Fruit fly (Drosophila melanogaster): Measurements from ENCODE around the gene dsh.
A peak's percentile ranks its signal among the peaks of the same experiment; 100 is the strongest.

dsh gene

DNA sequence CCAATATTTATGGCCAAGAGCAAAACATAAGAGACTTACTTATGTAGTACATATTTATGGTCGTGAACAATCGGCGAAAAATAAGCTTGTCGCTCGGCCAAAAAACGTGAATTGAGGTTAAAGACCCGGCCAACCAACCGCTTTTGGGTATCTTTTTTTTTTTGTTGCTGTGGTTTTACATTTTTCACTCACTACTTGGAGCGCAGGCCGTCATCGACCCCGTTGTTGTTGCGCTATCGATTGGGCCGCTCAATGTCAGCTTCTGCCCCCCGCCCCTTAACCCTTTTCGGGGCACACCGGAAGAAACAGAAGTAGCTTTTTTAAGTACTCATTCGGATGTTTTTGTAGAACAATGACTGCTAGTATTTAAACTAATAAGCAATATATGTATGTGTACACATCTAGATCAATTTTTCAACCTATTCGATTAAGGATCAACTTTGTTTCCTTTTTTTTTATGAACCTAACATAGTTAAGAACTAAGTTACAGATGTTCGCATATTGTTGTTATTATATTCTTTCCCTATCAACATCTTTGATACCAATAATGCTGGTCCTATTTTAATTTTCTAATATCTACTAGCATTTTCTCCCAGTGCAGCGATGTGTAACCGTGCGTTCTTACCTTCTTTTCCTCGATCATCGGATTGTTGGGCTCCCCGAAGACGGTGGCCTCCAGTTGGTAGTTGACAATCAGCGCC is 17.5 kb upstream of the dsh start (continued):
- peak; percentile 73 for TF ChIP-seq CG7786 (GFP tag; optimal IDR thresholded peaks at IDR 0.05)
- peak; percentile 73 for TF ChIP-seq Blimp-1 (GFP tag; optimal IDR thresholded peaks at IDR 0.05)
- TF ChIP-seq CG1233 (GFP tag; optimal IDR thresholded peaks at IDR 0.05), result no peak
- peak; percentile 29 for TF ChIP-seq CG6765 (GFP tag; optimal IDR thresholded peaks at IDR 0.05)
- peak; percentile 5 for TF ChIP-seq cato (GFP tag; optimal IDR thresholded peaks at IDR 0.05; ENCODE audit: borderline replicate concordance)
- TF ChIP-seq CG12219 (GFP tag; optimal IDR thresholded peaks at IDR 0.05), result no peak
- peak; percentile 71 for TF ChIP-seq lilli (GFP tag; optimal IDR thresholded peaks at IDR 0.05)
- TF ChIP-seq CG7372 (GFP tag; IDR thresholded peaks at IDR 0.05), result peak; percentile 60; the same call in 1 of the 2 replicates
- peak; percentile 70 for TF ChIP-seq lab (GFP tag; optimal IDR thresholded peaks at IDR 0.05)
- peak; percentile 73 for TF ChIP-seq Ptx1 (GFP tag; IDR thresholded peaks at IDR 0.05)
- TF ChIP-seq dmrt99B (tag; optimal IDR thresholded peaks at IDR 0.05), result peak; percentile 42
- TF ChIP-seq CG16815 (GFP tag; optimal IDR thresholded peaks at IDR 0.05), result peak; percentile 51
- no peak for TF ChIP-seq Sox102F (GFP tag; optimal IDR thresholded peaks at IDR 0.05)
- no peak for TF ChIP-seq toy (GFP tag; IDR thresholded peaks at IDR 0.05)
- TF ChIP-seq CG30403 (GFP tag; optimal IDR thresholded peaks at IDR 0.05), result peak; percentile 87
- peak; percentile 42 for TF ChIP-seq CG3407 (GFP tag; optimal IDR thresholded peaks at IDR 0.05)
- TF ChIP-seq klu (GFP tag; IDR thresholded peaks at IDR 0.05), result 0 out of 2 replicates have a peak, but pooled peaks have one; percentile 16
- TF ChIP-seq ab (GFP tag; optimal IDR thresholded peaks at IDR 0.05), result no peak
- TF ChIP-seq Chrac-16 (GFP tag; optimal IDR thresholded peaks at IDR 0.05), result peak; percentile 59
- TF ChIP-seq CG7963 (GFP tag; IDR thresholded peaks at IDR 0.05; ENCODE audit: partially characterized antibody), result no peak
- peak; percentile 44 for TF ChIP-seq Bdp1 (GFP tag; optimal IDR thresholded peaks at IDR 0.05)
- no peak for TF ChIP-seq CG1024 (GFP tag; IDR thresholded peaks at IDR 0.05)
- no peak for TF ChIP-seq pan (optimal IDR thresholded peaks at IDR 0.05)
- peak in 1 of 2 experiments; percentile 76 for TF ChIP-seq pan (GFP tag; optimal IDR thresholded peaks at IDR 0.05 in 1 of 2, IDR thresholded peaks at IDR 0.05 in 1 of 2)
- TF ChIP-seq CG17912 (GFP tag; optimal IDR thresholded peaks at IDR 0.05), result no peak
- no peak for TF ChIP-seq da (GFP tag; optimal IDR thresholded peaks at IDR 0.05)
- peak; percentile 72 for TF ChIP-seq CG18476 (GFP tag; optimal IDR thresholded peaks at IDR 0.05)
- no peak for TF ChIP-seq CG8478 (optimal IDR thresholded peaks at IDR 0.05)
- TF ChIP-seq CG12299 (tag; optimal IDR thresholded peaks at IDR 0.05), result peak; percentile 39
- peak; percentile 61; the same call in 1 of the 2 replicates for TF ChIP-seq gsb (GFP tag; IDR thresholded peaks at IDR 0.05)
- no peak for TF ChIP-seq CG17186 (GFP tag; optimal IDR thresholded peaks at IDR 0.05)
- no peak for TF ChIP-seq CG11696 (GFP tag; IDR thresholded peaks at IDR 0.05)
- no peak for TF ChIP-seq slp2 (GFP tag; optimal IDR thresholded peaks at IDR 0.05)
- peak; percentile 76 for TF ChIP-seq fd96Cb (tag; optimal IDR thresholded peaks at IDR 0.05)
- TF ChIP-seq Fer2 (tag; optimal IDR thresholded peaks at IDR 0.05), result peak; percentile 26
- TF ChIP-seq chif (GFP tag; optimal IDR thresholded peaks at IDR 0.05), result peak; percentile 75 to 77
- peak; percentile 62; the same call in 1 of the 2 replicates for TF ChIP-seq Rfx (GFP tag; IDR thresholded peaks at IDR 0.05)
- TF ChIP-seq fd64A (GFP tag; optimal IDR thresholded peaks at IDR 0.05), result no peak
- peak; percentile 27; the same call in 1 of the 2 replicates for TF ChIP-seq crol (GFP tag; IDR thresholded peaks at IDR 0.05)
- TF ChIP-seq CG8290 (GFP tag; optimal IDR thresholded peaks at IDR 0.05), result no peak
- TF ChIP-seq CG8290 (tag; optimal IDR thresholded peaks at IDR 0.05), result no peak
- TF ChIP-seq Dad (GFP tag; optimal IDR thresholded peaks at IDR 0.05), result peak; percentile 22
- peak; percentile 52 for TF ChIP-seq Mad (GFP tag; optimal IDR thresholded peaks at IDR 0.05)
- TF ChIP-seq YL-1 (GFP tag; optimal IDR thresholded peaks at IDR 0.05), result no peak
- no peak for TF ChIP-seq BEAF-32 (GFP tag; optimal IDR thresholded peaks at IDR 0.05)
- peak; percentile 95 for TF ChIP-seq sens (GFP tag)
- peak; percentile 56 for TF ChIP-seq CG6254 (GFP tag; optimal IDR thresholded peaks at IDR 0.05)
- TF ChIP-seq CG14710 (tag; optimal IDR thresholded peaks at IDR 0.05), result peak; percentile 81
- peak; percentile 39; the same call in 2 of the 3 replicates for TF ChIP-seq Aef1 (GFP tag; IDR thresholded peaks at IDR 0.05)
- no peak for TF ChIP-seq wek (GFP tag; optimal IDR thresholded peaks at IDR 0.05)
- no peak for TF ChIP-seq Lpt (GFP tag; optimal IDR thresholded peaks at IDR 0.05)

Measured in whole organism, embryonic.